Worm (Caenorhabditis elegans) whole organism, L1 larva: ENCODE results near the gene txt-6.

ENCODE experiments used
- F16B12.6 ChIP-seq: fragments of 150-350 bp; optimal IDR thresholded peaks from 2 replicates; lab custom pipeline; 2014; ENCODE audit warnings: missing biosample characterization, missing genetic modification characterization
- Y116A8C.19 ChIP-seq: sonication (generic microtip); optimal IDR thresholded peaks from 2 replicates; lab custom pipeline; 2016; ENCODE audit warnings: missing compliant biosample characterization, missing genetic modification characterization, borderline replicate concordance
- aly-2 ChIP-seq: fragments of 150-350 bp; optimal IDR thresholded peaks from 2 replicates; lab custom pipeline; 2014; ENCODE audit warnings: missing biosample characterization, missing genetic modification characterization
- blmp-1 ChIP-seq: fragments of 150-350 bp; optimal IDR thresholded peaks from 2 replicates; lab custom pipeline; 2014; ENCODE audit warnings: missing biosample characterization, missing genetic modification characterization
- ceh-8 ChIP-seq: fragments of 200-800 bp; sonication (Bioruptor generic); optimal IDR thresholded peaks from 2 replicates; lab custom pipeline; 2018; ENCODE audit warnings: mild to moderate bottlenecking, missing genetic modification characterization, moderate library complexity, missing compliant biosample characterization
- ceh-88 ChIP-seq: fragments of 200-800 bp; sonication (Bioruptor generic); IDR thresholded peaks from 2 replicates; pipeline ENCODE4 v1.3.6; 2022; ENCODE audit warnings: missing genetic modification characterization, missing compliant biosample characterization
- ceh-90 ChIP-seq: sonication (generic microtip); optimal IDR thresholded peaks from 2 replicates; lab custom pipeline; 2016; ENCODE audit warnings: missing genetic modification characterization, missing compliant biosample characterization
- ces-1 ChIP-seq: fragments of 150-350 bp; optimal IDR thresholded peaks from 2 replicates; lab custom pipeline; 2014; ENCODE audit warnings: missing biosample characterization, missing genetic modification reagents, missing genetic modification characterization
- dsc-1 ChIP-seq: sonication (generic microtip); optimal IDR thresholded peaks from 2 replicates; lab custom pipeline; 2016; ENCODE audit warnings: mild to moderate bottlenecking, missing genetic modification characterization, missing compliant biosample characterization
- egl-13 ChIP-seq: sonication (generic microtip); optimal IDR thresholded peaks from 2 replicates; lab custom pipeline; 2016; ENCODE audit warnings: missing genotype, missing genetic modification reagents, missing genetic modification characterization, missing compliant biosample characterization
- egl-27 ChIP-seq, 2 experiments: fragments of 150-350 bp in 1 of 2; sonication (generic microtip); optimal IDR thresholded peaks; 3 replicates each; lab custom pipeline; 2017 to 2018; ENCODE audit warnings: missing biosample characterization in 2 of 2, missing genetic modification characterization in 2 of 2, missing genetic modification reagents in 2 of 2
- elt-2 ChIP-seq: sonication (generic microtip); optimal IDR thresholded peaks from 2 replicates; lab custom pipeline; 2016; ENCODE audit warnings: missing genetic modification characterization, mild to moderate bottlenecking, inconsistent platforms, missing compliant biosample characterization, missing genetic modification reagents
- fkh-10 ChIP-seq: sonication (generic microtip); optimal IDR thresholded peaks from 2 replicates; lab custom pipeline; 2017; ENCODE audit warnings: missing biosample characterization, missing genetic modification reagents, missing genetic modification characterization
- fos-1 ChIP-seq: fragments of 150-350 bp; optimal IDR thresholded peaks from 2 replicates; lab custom pipeline; 2014; ENCODE audit warnings: missing biosample characterization, missing genetic modification characterization
- grh-1 ChIP-seq: fragments of 200-800 bp; sonication (Bioruptor generic); IDR thresholded peaks from 2 replicates; pipeline ENCODE4 v1.3.6; 2022; ENCODE audit warnings: missing genetic modification reagents, missing genetic modification characterization, missing compliant biosample characterization
- hlh-17 ChIP-seq: fragments of 200-800 bp; sonication (Bioruptor generic); optimal IDR thresholded peaks from 2 replicates; lab custom pipeline; 2018; ENCODE audit warnings: missing genetic modification characterization, mild to moderate bottlenecking, missing compliant biosample characterization, moderate library complexity, borderline replicate concordance
- hlh-4 ChIP-seq: sonication (generic microtip); optimal IDR thresholded peaks from 2 replicates; lab custom pipeline; 2016; ENCODE audit warnings: mild to moderate bottlenecking, missing genetic modification characterization, missing compliant biosample characterization
- irx-1 ChIP-seq: sonication (generic microtip); optimal IDR thresholded peaks from 2 replicates; lab custom pipeline; 2016; ENCODE audit warnings: missing genetic modification characterization, missing compliant biosample characterization
- isw-1 ChIP-seq: fragments of 200-800 bp; sonication (Bioruptor generic); IDR thresholded peaks from 2 replicates; pipeline ENCODE4 v1.3.6; 2022; ENCODE audit warnings: missing genetic modification characterization, missing compliant biosample characterization
- jun-1 ChIP-seq: fragments of 150-350 bp; optimal IDR thresholded peaks from 2 replicates; lab custom pipeline; 2014; ENCODE audit warnings: missing biosample characterization, missing genetic modification reagents, missing genetic modification characterization
- lin-15B ChIP-seq: fragments of 150-350 bp; sonication (generic microtip); optimal IDR thresholded peaks from 3 replicates; lab custom pipeline; 2014; ENCODE audit warnings: missing biosample characterization, missing genetic modification characterization
- lin-35 ChIP-seq, 2 experiments: fragments of 150-350 bp; optimal IDR thresholded peaks; 2 replicates each; lab custom pipeline; 2014; ENCODE audit warnings: missing biosample characterization in 2 of 2, missing genetic modification characterization in 2 of 2, missing genetic modification reagents in 2 of 2
- mab-9 ChIP-seq: fragments of 200-800 bp; sonication (Bioruptor generic); IDR thresholded peaks from 2 replicates; pipeline ENCODE4 v1.3.6; 2022; ENCODE audit warnings: missing genetic modification reagents, missing genetic modification characterization, missing compliant biosample characterization
- mdl-1 ChIP-seq, 2 experiments: fragments of 150-350 bp; optimal IDR thresholded peaks; 2 replicates each; lab custom pipeline; 2014 to 2017; ENCODE audit warnings: missing biosample characterization in 2 of 2, missing genetic modification characterization in 2 of 2, inconsistent platforms in 1 of 2
- mef-2 ChIP-seq: fragments of 150-350 bp; optimal IDR thresholded peaks from 2 replicates; lab custom pipeline; 2014; ENCODE audit warnings: missing biosample characterization, missing genetic modification characterization
- mep-1 ChIP-seq: fragments of 150-350 bp; optimal IDR thresholded peaks from 2 replicates; lab custom pipeline; 2014; ENCODE audit warnings: missing biosample characterization, missing genetic modification characterization
- nhr-11 ChIP-seq: fragments of 150-350 bp; optimal IDR thresholded peaks from 2 replicates; lab custom pipeline; 2014; ENCODE audit warnings: missing biosample characterization, missing genetic modification characterization
- nhr-12 ChIP-seq: sonication (generic microtip); optimal IDR thresholded peaks from 2 replicates; lab custom pipeline; 2017; ENCODE audit warnings: missing biosample characterization, missing genetic modification characterization
- nhr-19 ChIP-seq: fragments of 200-800 bp; sonication (Bioruptor generic); conservative IDR thresholded peaks from 2 replicates; pipeline ENCODE4 v1.3.6; 2022; ENCODE audit warnings: missing genetic modification characterization, missing compliant biosample characterization
- nhr-20 ChIP-seq: sonication (generic microtip); optimal IDR thresholded peaks from 2 replicates; lab custom pipeline; 2016; ENCODE audit warnings: mild to moderate bottlenecking, missing genetic modification characterization, missing compliant biosample characterization
- nhr-237 ChIP-seq: fragments of 150-350 bp; optimal IDR thresholded peaks from 2 replicates; lab custom pipeline; 2014; ENCODE audit warnings: missing biosample characterization, missing genetic modification characterization
- nhr-47 ChIP-seq: sonication (generic microtip); optimal IDR thresholded peaks from 2 replicates; lab custom pipeline; 2016; ENCODE audit warnings: mild to moderate bottlenecking, missing genetic modification characterization, moderate library complexity, missing compliant biosample characterization
- nhr-71 ChIP-seq: sonication (generic microtip); optimal IDR thresholded peaks from 2 replicates; lab custom pipeline; 2016; ENCODE audit warnings: mild to moderate bottlenecking, missing genetic modification characterization, moderate library complexity, missing compliant biosample characterization
- nhr-76 ChIP-seq: sonication (generic microtip); optimal IDR thresholded peaks from 2 replicates; lab custom pipeline; 2017; ENCODE audit warnings: missing biosample characterization, missing genetic modification characterization
- nhr-90 ChIP-seq: sonication (generic microtip); optimal IDR thresholded peaks from 2 replicates; lab custom pipeline; 2016; ENCODE audit warnings: mild to moderate bottlenecking, missing genetic modification characterization, missing compliant biosample characterization; ENCODE audit not compliant: poor library complexity
- pax-3 ChIP-seq: fragments of 200-800 bp; sonication (Bioruptor generic); optimal IDR thresholded peaks from 2 replicates; lab custom pipeline; 2018; ENCODE audit warnings: mild to moderate bottlenecking, missing genetic modification characterization, moderate library complexity, missing compliant biosample characterization
- pqm-1 ChIP-seq: sonication (generic microtip); optimal IDR thresholded peaks from 3 replicates; lab custom pipeline; 2017; ENCODE audit warnings: missing biosample characterization, missing genetic modification characterization
- sox-4 ChIP-seq: sonication (generic microtip); optimal IDR thresholded peaks from 2 replicates; lab custom pipeline; 2016; ENCODE audit warnings: missing genetic modification characterization, missing compliant biosample characterization
- sptf-1 ChIP-seq: fragments of 150-350 bp; optimal IDR thresholded peaks from 2 replicates; lab custom pipeline; 2014; ENCODE audit warnings: missing biosample characterization, missing genetic modification characterization
- tbx-2 ChIP-seq: sonication (generic microtip); optimal IDR thresholded peaks from 2 replicates; lab custom pipeline; 2016; ENCODE audit warnings: missing genetic modification characterization, missing compliant biosample characterization
- unc-30 ChIP-seq: sonication (generic microtip); optimal IDR thresholded peaks from 2 replicates; lab custom pipeline; 2017; ENCODE audit warnings: missing biosample characterization, missing genetic modification characterization
- unc-62 ChIP-seq: fragments of 150-350 bp; optimal IDR thresholded peaks from 2 replicates; lab custom pipeline; 2014; ENCODE audit warnings: missing biosample characterization, missing genetic modification reagents, missing genetic modification characterization
- unc-98 ChIP-seq: fragments of 200-800 bp; sonication (Bioruptor generic); IDR thresholded peaks from 2 replicates; pipeline ENCODE4 v1.3.6; 2022; ENCODE audit warnings: missing genetic modification characterization, missing compliant biosample characterization
- zag-1 ChIP-seq: fragments of 150-350 bp; optimal IDR thresholded peaks from 2 replicates; lab custom pipeline; 2014; ENCODE audit warnings: missing biosample characterization, missing genetic modification characterization
- zip-4 ChIP-seq: fragments of 200-800 bp; sonication (Bioruptor generic); optimal IDR thresholded peaks from 2 replicates; lab custom pipeline; 2018; ENCODE audit warnings: mild to moderate bottlenecking, missing genetic modification characterization, moderate library complexity, missing compliant biosample characterization
- ztf-11 ChIP-seq, 2 experiments: sonication (generic microtip); optimal IDR thresholded peaks; 2 replicates each; lab custom pipeline; 2016 to 2017; ENCODE audit warnings: missing genetic modification characterization in 2 of 2, missing biosample characterization in 1 of 2, missing compliant biosample characterization in 1 of 2
- ztf-4 ChIP-seq: fragments of 150-350 bp; optimal IDR thresholded peaks from 2 replicates; lab custom pipeline; 2014; ENCODE audit warnings: missing biosample characterization, missing genetic modification characterization

txt-6 gene

ce11 chrV:4640501-4641150 lies 33.9 kb upstream of the txt-6 start (continued):
- TF ChIP-seq elt-2 (no peak), zip-4 (no peak), ceh-8 (peak; percentile 91), unc-30 (tag; lab: Kevin White, UChicago) (no peak), pax-3 (tag; lab: Kevin White, UChicago) (no peak), F16B12.6 (tag; lab: Kevin White, UChicago) (no peak), nhr-11 (tag; lab: Kevin White, UChicago) (no peak), aly-2 (tag; lab: Kevin White, UChicago) (no peak), fos-1 (tag; lab: Kevin White, UChicago) (no peak), sox-4 (tag; lab: Kevin White, UChicago) (no peak), zag-1 (tag; lab: Kevin White, UChicago) (no peak), blmp-1 (tag; lab: Kevin White, UChicago) (no peak), nhr-47 (no peak), dsc-1 (no peak), nhr-20 (tag; lab: Kevin White, UChicago) (peak; percentile 23), mab-9 (GFP tag; lab: Robert Waterston, UW) (no peak), nhr-237 (tag; lab: Kevin White, UChicago) (no peak), hlh-4 (tag; lab: Kevin White, UChicago) (no peak), nhr-71 (tag; lab: Kevin White, UChicago) (peak; percentile 48), nhr-76 (tag; lab: Kevin White, UChicago) (no peak), lin-35 (GFP tag; optimal IDR thresholded peaks at IDR 0.05; lab: Kevin White, UChicago) (peak in 1 of 2 experiments; percentile 3), hlh-17 (GFP tag; lab: Kevin White, UChicago) (no peak), unc-98 (GFP tag; lab: Robert Waterston, UW) (no peak), egl-13 (no peak), nhr-90 (tag; lab: Kevin White, UChicago) (no peak), jun-1 (no peak)

ce11 chrV:4637153-4637552 lies 30.4 kb upstream of the txt-6 start:
- TF ChIP-seq mef-2 (tag; lab: Kevin White, UChicago), result no peak

- TF ChIP-seq ces-1 (GFP tag; lab: Kevin White, UChicago) (no peak), ceh-8 (no peak), ceh-88 (GFP tag; lab: Robert Waterston, UW) (no peak), nhr-11 (tag; lab: Kevin White, UChicago) (no peak), egl-27 (tag; optimal IDR thresholded peaks at IDR 0.05; lab: Kevin White, UChicago) (no peak), mdl-1 (tag; optimal IDR thresholded peaks at IDR 0.05; lab: Kevin White, UChicago) (no peak), ztf-4 (tag; lab: Kevin White, UChicago) (no peak), nhr-19 (no peak), F16B12.6 (tag; lab: Kevin White, UChicago) (no peak), nhr-47 (no peak), irx-1 (tag; lab: Kevin White, UChicago) (no peak), grh-1 (GFP tag; lab: Robert Waterston, UW) (no peak), pqm-1 (tag; lab: Kevin White, UChicago) (peak; percentile 38), lin-35 (GFP tag; optimal IDR thresholded peaks at IDR 0.05; lab: Kevin White, UChicago) (no peak), sox-4 (tag; lab: Kevin White, UChicago) (no peak), ceh-90 (tag; lab: Kevin White, UChicago) (no peak), hlh-17 (GFP tag; lab: Kevin White, UChicago) (no peak), hlh-4 (tag; lab: Kevin White, UChicago) (no peak), sptf-1 (no peak), fos-1 (tag; lab: Kevin White, UChicago) (no peak), fkh-10 (GFP tag; lab: Kevin White, UChicago) (no peak), mep-1 (tag; lab: Kevin White, UChicago) (peak; percentile 24), nhr-12 (tag; lab: Kevin White, UChicago) (no peak), Y116A8C.19 (tag; lab: Kevin White, UChicago) (no peak), elt-2 (peak; percentile 23), nhr-20 (tag; lab: Kevin White, UChicago) (peak; percentile 22), ztf-11 (tag; optimal IDR thresholded peaks at IDR 0.05; lab: Kevin White, UChicago) (no peak), tbx-2 (no peak), unc-62 (GFP tag; lab: Kevin White, UChicago) (no peak), mef-2 (tag; lab: Kevin White, UChicago) (no peak), lin-15B (tag; lab: Kevin White, UChicago) (no peak), nhr-237 (tag; lab: Kevin White, UChicago) (no peak), mab-9 (GFP tag; lab: Robert Waterston, UW) (no peak), isw-1 (GFP tag; lab: Robert Waterston, UW) (no peak)
Observed at ce11 chrV:4630267-4630666, 23.5 kb upstream of the txt-6 start.
